Fruit fly (Drosophila melanogaster): ENCODE measurements around the gene Ddr.
A peak's percentile ranks its signal among the peaks of the same experiment; 100 is the strongest.

Ddr gene

DNA sequence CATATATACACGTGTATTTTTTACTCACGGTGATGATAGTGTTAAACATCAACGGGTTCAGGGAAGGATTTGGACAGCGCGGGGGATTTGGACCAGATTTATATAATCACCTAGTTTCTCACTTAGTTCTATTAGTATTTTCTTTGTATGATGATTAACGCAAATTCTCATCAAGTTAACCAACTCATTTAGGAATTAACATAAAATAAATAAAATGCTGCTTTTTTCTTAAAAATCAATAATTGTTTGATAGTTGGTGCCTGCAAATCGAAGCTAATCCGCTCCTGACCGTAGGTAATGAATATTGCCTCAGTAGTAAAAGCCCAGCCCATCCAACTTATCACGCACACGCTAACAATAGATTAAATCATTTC is 98.9 kb downstream of the Ddr start (continued):
- TF ChIP-seq sens-2 (GFP tag; IDR thresholded peaks at IDR 0.05) (no peak), Drgx (GFP tag; IDR thresholded peaks at IDR 0.05) (no peak), fd102C (GFP tag; optimal IDR thresholded peaks at IDR 0.05) (no peak), D19A (tag; optimal IDR thresholded peaks at IDR 0.05) (peak; percentile 75), tll (GFP tag; optimal IDR thresholded peaks at IDR 0.05) (no peak), Ets97D (GFP tag; optimal IDR thresholded peaks at IDR 0.05) (peak; percentile 29), scrt (GFP tag; optimal IDR thresholded peaks at IDR 0.05) (peak; percentile 77), CG4282 (GFP tag; optimal IDR thresholded peaks at IDR 0.05) (peak; percentile 30), CG4404 (GFP tag; IDR thresholded peaks at IDR 0.05) (peak; percentile 86), lab (GFP tag; optimal IDR thresholded peaks at IDR 0.05) (peak; percentile 93), CG3726 (GFP tag; IDR thresholded peaks at IDR 0.05) (peak; percentile 78; the same call in 2 of the 3 replicates), CG2875 (GFP tag; optimal IDR thresholded peaks at IDR 0.05) (no peak), CG9727 (GFP tag; optimal IDR thresholded peaks at IDR 0.05) (peak; percentile 72), insv (GFP tag; optimal IDR thresholded peaks at IDR 0.05) (peak in 1 of 2 experiments; percentile 35), CG6272 (GFP tag; IDR thresholded peaks at IDR 0.05) (peak; percentile 88), CG14667 (GFP tag; IDR thresholded peaks at IDR 0.05) (peak; percentile 74), CG3995 (GFP tag; optimal IDR thresholded peaks at IDR 0.05) (peak; percentile 44), mam (GFP tag; optimal IDR thresholded peaks at IDR 0.05) (peak; percentile 96), CG9876 (GFP tag; optimal IDR thresholded peaks at IDR 0.05) (peak; percentile 47), Bdp1 (GFP tag; optimal IDR thresholded peaks at IDR 0.05) (peak; percentile 57), Meics (GFP tag; optimal IDR thresholded peaks at IDR 0.05) (peak; percentile 87), CG4424 (GFP tag; optimal IDR thresholded peaks at IDR 0.05) (peak; percentile 78), Lim3 (GFP tag; IDR thresholded peaks at IDR 0.05) (peak; percentile 65), unc-4 (GFP tag; IDR thresholded peaks at IDR 0.05; ENCODE audit: partially characterized antibody) (no peak), CG14014 (GFP tag; IDR thresholded peaks at IDR 0.05) (peak; percentile 92), CG13894 (tag; optimal IDR thresholded peaks at IDR 0.05) (peak; percentile 88), bab2 (GFP tag; optimal IDR thresholded peaks at IDR 0.05) (peak; percentile 80), dpn (GFP tag; optimal IDR thresholded peaks at IDR 0.05) (peak; percentile 83 to 88), sima (GFP tag; optimal IDR thresholded peaks at IDR 0.05) (peak; percentile 45), kni (GFP tag; optimal IDR thresholded peaks at IDR 0.05) (peak; percentile 16), CG17361 (GFP tag; IDR thresholded peaks at IDR 0.05) (peak; percentile 71; the same call in 2 of the 3 replicates), gfzf (GFP tag; optimal IDR thresholded peaks at IDR 0.05) (no peak), HLHmδ (GFP tag; optimal IDR thresholded peaks at IDR 0.05) (no peak), nerfin-2 (GFP tag; IDR thresholded peaks at IDR 0.05; ENCODE audit: partially characterized antibody) (no peak), CG5245 (GFP tag; optimal IDR thresholded peaks at IDR 0.05) (peak; percentile 67), ssp (GFP tag; IDR thresholded peaks at IDR 0.05) (peak; percentile 81), CG10959 (GFP tag; IDR thresholded peaks at IDR 0.05) (peak; percentile 44; the same call in 1 of the 2 replicates), CG15696 (tag; optimal IDR thresholded peaks at IDR 0.05) (peak; percentile 55), Antp (GFP tag; optimal IDR thresholded peaks at IDR 0.05) (peak; percentile 72), CG14441 (GFP tag; IDR thresholded peaks at IDR 0.05) (peak; percentile 88), aop (GFP tag; IDR thresholded peaks at IDR 0.05) (0 out of 2 replicates have a peak, but pooled peaks have one; percentile 31), Abd-B (GFP tag; optimal IDR thresholded peaks at IDR 0.05) (peak; percentile 93), CG7271 (tag; optimal IDR thresholded peaks at IDR 0.05) (no peak), cwo (GFP tag; optimal IDR thresholded peaks at IDR 0.05) (peak; percentile 98), lmd (GFP tag; IDR thresholded peaks at IDR 0.05) (peak; percentile 90), CoRest (tag; optimal IDR thresholded peaks at IDR 0.05) (peak; percentile 93), ind (GFP tag; optimal IDR thresholded peaks at IDR 0.05) (peak; percentile 85), zen2 (GFP tag; IDR thresholded peaks at IDR 0.05; ENCODE audit: partially characterized antibody) (no peak), Fer2 (tag; optimal IDR thresholded peaks at IDR 0.05) (peak; percentile 83), ken (GFP tag; IDR thresholded peaks at IDR 0.05) (peak; percentile 62; the same call in 2 of the 3 replicates)

Data from whole organism, embryonic.